Fruit fly (Drosophila melanogaster) whole organism, embryonic: Measurements from ENCODE around the gene cl.
A peak's percentile ranks its signal among the peaks of the same experiment; 100 is the strongest.

Experiments used
- Abd-B ChIP-seq: fragments of 200-800 bp; sonication (Bioruptor generic); optimal IDR thresholded peaks from 2 replicates; lab custom pipeline; 2018; ENCODE audit warnings: missing biosample characterization, mild to moderate bottlenecking, missing genetic modification characterization, moderate library complexity
- Aef1 ChIP-seq: fragments of 200-800 bp; sonication (Bioruptor generic); IDR thresholded peaks from 3 replicates; pipeline ENCODE4 v1.3.6; 2022; ENCODE audit warnings: missing biosample characterization, missing genetic modification characterization
- Atf3 ChIP-seq: fragments of 200-800 bp; sonication (Bioruptor generic); optimal IDR thresholded peaks from 3 replicates; lab custom pipeline; 2016; ENCODE audit warnings: missing biosample characterization, missing genetic modification characterization
- CG10267 ChIP-seq: fragments of 200-800 bp; sonication (Bioruptor generic); optimal IDR thresholded peaks from 2 replicates; lab custom pipeline; 2018; ENCODE audit warnings: missing biosample characterization, mild to moderate bottlenecking, missing genetic modification characterization, moderate library complexity
- CG10959 ChIP-seq: fragments of 200-800 bp; sonication (Bioruptor generic); IDR thresholded peaks from 2 replicates; pipeline ENCODE4 v1.3.6; 2022; ENCODE audit warnings: missing biosample characterization, missing genetic modification characterization
- CG11696 ChIP-seq: fragments of 200-800 bp; sonication (Bioruptor generic); IDR thresholded peaks from 2 replicates; pipeline ENCODE4 v1.3.6; 2022; ENCODE audit warnings: missing biosample characterization, missing genetic modification characterization
- CG12104 ChIP-seq: fragments of 200-800 bp; sonication (Bioruptor generic); optimal IDR thresholded peaks from 3 replicates; lab custom pipeline; 2016; ENCODE audit warnings: missing biosample characterization, missing genetic modification characterization
- CG12299 ChIP-seq: fragments of 200-800 bp; sonication (Bioruptor generic); optimal IDR thresholded peaks from 2 replicates; lab custom pipeline; 2018; ENCODE audit warnings: missing biosample characterization, mild to moderate bottlenecking, missing genetic modification characterization
- CG13296 ChIP-seq: fragments of 200-800 bp; sonication (Bioruptor generic); optimal IDR thresholded peaks from 3 replicates; lab custom pipeline; 2018; ENCODE audit warnings: missing biosample characterization, mild to moderate bottlenecking, missing genetic modification characterization
- CG13894 ChIP-seq: fragments of 200-800 bp; sonication (Bioruptor generic); optimal IDR thresholded peaks from 3 replicates; lab custom pipeline; 2018; ENCODE audit warnings: missing biosample characterization, mild to moderate bottlenecking, missing genetic modification characterization, moderate library complexity
- CG1602 ChIP-seq: fragments of 200-800 bp; sonication (Bioruptor generic); optimal IDR thresholded peaks from 3 replicates; lab custom pipeline; 2016; ENCODE audit warnings: missing biosample characterization, missing genetic modification characterization
- CG17912 ChIP-seq: fragments of 200-800 bp; sonication (Bioruptor generic); optimal IDR thresholded peaks from 2 replicates; lab custom pipeline; 2018; ENCODE audit warnings: missing biosample characterization, mild to moderate bottlenecking, missing genetic modification characterization
- CG18764 ChIP-seq: fragments of 200-800 bp; sonication (Bioruptor generic); optimal IDR thresholded peaks from 3 replicates; lab custom pipeline; 2016; ENCODE audit warnings: missing biosample characterization, missing genetic modification characterization
- CG2712 ChIP-seq: fragments of 200-800 bp; optimal IDR thresholded peaks from 3 replicates; lab custom pipeline; 2019; ENCODE audit warnings: missing biosample characterization, mild to moderate bottlenecking, missing genetic modification characterization, moderate library complexity
- CG30020 ChIP-seq: fragments of 200-800 bp; optimal IDR thresholded peaks from 2 replicates; lab custom pipeline; 2019; ENCODE audit warnings: missing biosample characterization, mild to moderate bottlenecking, missing genetic modification characterization, moderate library complexity
- CG30431 ChIP-seq: fragments of 200-800 bp; sonication (Bioruptor generic); optimal IDR thresholded peaks from 2 replicates; lab custom pipeline; 2017; ENCODE audit warnings: missing biosample characterization, missing genetic modification characterization
- CG31441 ChIP-seq: fragments of 200-800 bp; sonication (Bioruptor generic); IDR thresholded peaks from 2 replicates; pipeline ENCODE4 v1.3.6; 2022; ENCODE audit warnings: missing biosample characterization, missing genetic modification characterization
- CG4360 ChIP-seq: fragments of 200-800 bp; sonication (Bioruptor generic); IDR thresholded peaks from 2 replicates; pipeline ENCODE4 v1.3.6; 2022; ENCODE audit warnings: missing biosample characterization, missing genetic modification characterization
- CG6683 ChIP-seq: fragments of 200-800 bp; sonication (Bioruptor generic); optimal IDR thresholded peaks from 2 replicates; lab custom pipeline; 2017; ENCODE audit warnings: missing biosample characterization, mild to moderate bottlenecking, missing genetic modification characterization, missing genetic modification reagents
- CG6765 ChIP-seq: fragments of 200-800 bp; sonication (Bioruptor generic); optimal IDR thresholded peaks from 3 replicates; lab custom pipeline; 2017; ENCODE audit warnings: missing biosample characterization, mild to moderate bottlenecking, missing genetic modification characterization
- CG8388 ChIP-seq: fragments of 200-800 bp; sonication (Bioruptor generic); optimal IDR thresholded peaks from 2 replicates; lab custom pipeline; 2019; ENCODE audit warnings: missing biosample characterization, mild to moderate bottlenecking, missing genetic modification characterization, moderate library complexity
- CG9215 ChIP-seq: fragments of 200-800 bp; sonication (Bioruptor generic); IDR thresholded peaks from 2 replicates; pipeline ENCODE4 v1.3.6; 2022; ENCODE audit warnings: missing biosample characterization, missing genetic modification characterization
- CG9797 ChIP-seq: fragments of 200-800 bp; sonication (Bioruptor generic); optimal IDR thresholded peaks from 3 replicates; lab custom pipeline; 2018; ENCODE audit warnings: missing biosample characterization, mild to moderate bottlenecking, missing genetic modification characterization
- CG9817 ChIP-seq: fragments of 200-800 bp; sonication (Bioruptor generic); optimal IDR thresholded peaks from 2 replicates; lab custom pipeline; 2018; ENCODE audit warnings: missing biosample characterization, mild to moderate bottlenecking, missing genetic modification characterization, moderate library complexity
- Dek ChIP-seq: fragments of 200-800 bp; sonication (Bioruptor generic); optimal IDR thresholded peaks from 3 replicates; lab custom pipeline; 2019; ENCODE audit warnings: missing biosample characterization, mild to moderate bottlenecking, missing genetic modification characterization, moderate library complexity
- E2f1 ChIP-seq: fragments of 200-800 bp; sonication (Bioruptor generic); IDR thresholded peaks from 2 replicates; pipeline ENCODE4 v1.3.6; 2022; ENCODE audit warnings: missing biosample characterization, missing genetic modification characterization
- Elba2 ChIP-seq: fragments of 200-800 bp; sonication (Bioruptor generic); optimal IDR thresholded peaks from 3 replicates; lab custom pipeline; 2016; ENCODE audit warnings: missing biosample characterization, missing genetic modification characterization
- HLH4C ChIP-seq: fragments of 200-800 bp; sonication (Bioruptor generic); IDR thresholded peaks from 3 replicates; pipeline ENCODE4 v1.3.6; 2022; ENCODE audit warnings: missing biosample characterization, missing genetic modification characterization; ENCODE audit not compliant: partially characterized antibody
- Hr51 ChIP-seq, 2 experiments: fragments of 200-800 bp; sonication (Bioruptor generic); optimal IDR thresholded peaks; 2 replicates in 1 of 2; 3 replicates in 1 of 2; lab custom pipeline; 2016 to 2018; ENCODE audit warnings: missing biosample characterization in 2 of 2, missing genetic modification characterization in 2 of 2, mild to moderate bottlenecking in 1 of 2, moderate library complexity in 1 of 2
- Lhr ChIP-seq: fragments of 200-800 bp; sonication (Bioruptor generic); optimal IDR thresholded peaks from 3 replicates; lab custom pipeline; 2017; ENCODE audit warnings: mild to moderate bottlenecking, missing biosample characterization, missing genetic modification reagents, missing genetic modification characterization
- Side ChIP-seq: fragments of 200-800 bp; sonication (Bioruptor generic); optimal IDR thresholded peaks from 2 replicates; lab custom pipeline; 2016; ENCODE audit warnings: missing biosample characterization, missing genetic modification characterization
- Sry-δ ChIP-seq: fragments of 200-800 bp; sonication (Bioruptor generic); optimal IDR thresholded peaks from 2 replicates; lab custom pipeline; 2016; ENCODE audit warnings: missing biosample characterization, missing genetic modification characterization
- ac ChIP-seq: fragments of 200-800 bp; sonication (Bioruptor generic); optimal IDR thresholded peaks from 3 replicates; lab custom pipeline; 2017; ENCODE audit warnings: missing biosample characterization, mild to moderate bottlenecking, missing genetic modification characterization
- bcd ChIP-seq: fragments of 200-800 bp; sonication (Bioruptor generic); optimal IDR thresholded peaks from 2 replicates; lab custom pipeline; 2017; ENCODE audit warnings: missing biosample characterization, mild to moderate bottlenecking, missing genetic modification characterization
- corto ChIP-seq: fragments of 200-800 bp; sonication (Bioruptor generic); optimal IDR thresholded peaks from 2 replicates; lab custom pipeline; 2016; ENCODE audit warnings: missing biosample characterization, mild to moderate bottlenecking, missing genetic modification characterization, moderate library complexity
- gcm ChIP-seq: fragments of 200-800 bp; sonication (Bioruptor generic); optimal IDR thresholded peaks from 2 replicates; lab custom pipeline; 2019; ENCODE audit warnings: missing biosample characterization, mild to moderate bottlenecking, missing genetic modification characterization, moderate library complexity
- insv ChIP-seq, 2 experiments: fragments of 200-800 bp; sonication (Bioruptor generic); optimal IDR thresholded peaks; 3 replicates each; lab custom pipeline; 2016 to 2018; ENCODE audit warnings: missing biosample characterization in 2 of 2, missing genetic modification characterization in 2 of 2
- jumu ChIP-seq: fragments of 200-800 bp; sonication (Bioruptor generic); optimal IDR thresholded peaks from 3 replicates; lab custom pipeline; 2016; ENCODE audit warnings: missing biosample characterization, missing genetic modification characterization
- klu ChIP-seq: fragments of 200-800 bp; sonication (Bioruptor generic); IDR thresholded peaks from 2 replicates; pipeline ENCODE4 v1.3.6; 2022; ENCODE audit warnings: missing biosample characterization, missing genetic modification characterization
- lilli ChIP-seq: fragments of 200-800 bp; sonication (Bioruptor generic); optimal IDR thresholded peaks from 3 replicates; lab custom pipeline; 2016; ENCODE audit warnings: missing biosample characterization, missing genetic modification characterization
- nom ChIP-seq: fragments of 200-800 bp; sonication (Bioruptor generic); optimal IDR thresholded peaks from 2 replicates; lab custom pipeline; 2017; ENCODE audit warnings: missing biosample characterization, missing genetic modification characterization, mild to moderate bottlenecking, moderate library complexity, missing genetic modification reagents
- pho ChIP-seq: fragments of 200-800 bp; sonication (Bioruptor generic); optimal IDR thresholded peaks from 2 replicates; lab custom pipeline; 2016; ENCODE audit warnings: missing biosample characterization, missing genetic modification characterization
- psq ChIP-seq: fragments of 200-800 bp; sonication (Bioruptor generic); optimal IDR thresholded peaks from 2 replicates; lab custom pipeline; 2017; ENCODE audit warnings: missing biosample characterization, missing genetic modification characterization
- pum ChIP-seq: fragments of 200-800 bp; sonication (Bioruptor generic); optimal IDR thresholded peaks from 2 replicates; lab custom pipeline; 2016; ENCODE audit warnings: missing biosample characterization, missing genetic modification characterization
- ranshi ChIP-seq: fragments of 200-800 bp; sonication (Bioruptor generic); IDR thresholded peaks from 2 replicates; pipeline ENCODE4 v1.3.6; 2022; ENCODE audit warnings: missing biosample characterization, missing genetic modification characterization
- sd ChIP-seq: fragments of 200-800 bp; sonication (Bioruptor generic); optimal IDR thresholded peaks from 3 replicates; lab custom pipeline; 2018; ENCODE audit warnings: missing biosample characterization, mild to moderate bottlenecking, missing genetic modification characterization, moderate library complexity
- sens ChIP-seq: fragments of 200-800 bp; sonication (Bioruptor generic); peaks from one replicate; lab custom pipeline; 2016; ENCODE audit warnings: missing biosample characterization, missing genetic modification characterization
- unpg ChIP-seq: fragments of 200-800 bp; sonication (Bioruptor generic); optimal IDR thresholded peaks from 3 replicates; lab custom pipeline; 2018; ENCODE audit warnings: missing biosample characterization, mild to moderate bottlenecking, missing genetic modification characterization, moderate library complexity
- vfl ChIP-seq: fragments of 200-800 bp; sonication (Bioruptor generic); optimal IDR thresholded peaks from 2 replicates; lab custom pipeline; 2016; ENCODE audit warnings: missing biosample characterization, missing genetic modification characterization
- zen2 ChIP-seq: fragments of 200-800 bp; sonication (Bioruptor generic); IDR thresholded peaks from 3 replicates; pipeline ENCODE4 v1.3.6; 2022; ENCODE audit warnings: missing biosample characterization, missing genetic modification characterization; ENCODE audit not compliant: partially characterized antibody

Gene cl

dm6 chr2L:5519846-5520384, at the start of gene cl, which contains the start of gene CG7382:
cl (plus strand) TSS chr2L:5520135.
CG7382 (minus strand) TSS chr2L:5519896.
- TF ChIP-seq Side (GFP tag; lab: Kevin White, UChicago) (no peak), ac (GFP tag; lab: Kevin White, UChicago) (no peak), unpg (GFP tag; lab: Kevin White, UChicago) (no peak), CG10959 (GFP tag; lab: Robert Waterston, UW) (no peak), CG1602 (peak; percentile 12), Elba2 (no peak), CG13894 (tag; lab: Kevin White, UChicago) (peak; percentile 41), bcd (GFP tag; lab: Kevin White, UChicago) (peak; percentile 44), CG8388 (GFP tag; lab: Kevin White, UChicago) (no peak), CG9797 (GFP tag; lab: Kevin White, UChicago) (peak; percentile 31), CG10267 (tag; lab: Kevin White, UChicago) (peak; percentile 64), CG9215 (GFP tag; lab: Robert Waterston, UW) (peak; percentile 31; the same call in 1 of the 2 replicates), sens (GFP tag; lab: Kevin White, UChicago) (peak; percentile 46), CG12299 (peak; percentile 7), CG12104 (GFP tag; lab: Kevin White, UChicago) (peak; percentile 60), Abd-B (peak; percentile 81), vfl (GFP tag; lab: Kevin White, UChicago) (no peak), CG17912 (GFP tag; lab: Kevin White, UChicago) (no peak), Lhr (GFP tag; lab: Kevin White, UChicago) (no peak), sd (peak; percentile 59), lilli (GFP tag; lab: Kevin White, UChicago) (peak; percentile 41), psq (GFP tag; lab: Kevin White, UChicago) (no peak), Atf3 (GFP tag; lab: Kevin White, UChicago) (no peak), jumu (no peak), gcm (no peak), CG18764 (no peak), insv (GFP tag; optimal IDR thresholded peaks at IDR 0.05; lab: Kevin White, UChicago) (no peak), CG30020 (tag; lab: Kevin White, UChicago) (peak; percentile 42), Dek (tag; lab: Kevin White, UChicago) (peak; percentile 35), zen2 (GFP tag; lab: Robert Waterston, UW) (no peak), corto (no peak), CG9817 (tag; lab: Kevin White, UChicago) (peak; percentile 34), Hr51 (GFP tag; optimal IDR thresholded peaks at IDR 0.05; lab: Kevin White, UChicago) (peak in 1 of 2 experiments; percentile 54), ranshi (GFP tag; lab: Robert Waterston, UW) (no peak), CG6765 (no peak), CG31441 (GFP tag; lab: Robert Waterston, UW) (peak; percentile 61; the same call in 1 of the 2 replicates), CG30431 (GFP tag; lab: Kevin White, UChicago) (no peak), pho (GFP tag; lab: Kevin White, UChicago) (no peak), CG11696 (GFP tag; lab: Robert Waterston, UW) (no peak), CG4360 (GFP tag; lab: Robert Waterston, UW) (0 out of 2 replicates have a peak, but pooled peaks have one; percentile 38), klu (no peak), HLH4C (GFP tag; lab: Robert Waterston, UW) (no peak), CG2712 (tag; lab: Kevin White, UChicago) (peak; percentile 62), pum (GFP tag; lab: Kevin White, UChicago) (no peak), CG6683 (GFP tag; lab: Kevin White, UChicago) (no peak), Sry-δ (peak; percentile 18), E2f1 (no peak), nom (GFP tag; lab: Kevin White, UChicago) (no peak), CG13296 (GFP tag; lab: Kevin White, UChicago) (no peak), Aef1 (GFP tag; lab: Robert Waterston, UW) (no peak)
